Worm (Caenorhabditis elegans): ENCODE results near the gene cyp-33E3.

ce11 chrIV:8628262-8628661 lies 13.5 kb downstream of the cyp-33E3 start:
- TF ChIP-seq fos-1 (tag; optimal IDR thresholded peaks at IDR 0.05) (no peak), lin-13 (GFP tag; optimal IDR thresholded peaks at IDR 0.05) (no peak), zag-1 (tag; optimal IDR thresholded peaks at IDR 0.05) (no peak), ZK337.2 (GFP tag; IDR thresholded peaks at IDR 0.05) (no peak), nhr-237 (tag; optimal IDR thresholded peaks at IDR 0.05) (no peak), lin-39 (tag; optimal IDR thresholded peaks at IDR 0.05) (no peak), snpc-4 (tag; optimal IDR thresholded peaks at IDR 0.05) (no peak), nhr-76 (tag; optimal IDR thresholded peaks at IDR 0.05) (no peak), Y48G9A.11 (GFP tag; IDR thresholded peaks at IDR 0.05) (no peak), lin-38 (GFP tag; IDR thresholded peaks at IDR 0.05) (no peak)

Data from whole organism, L4 larva.